Worm (Caenorhabditis elegans): ENCODE results near the gene gpd-4.

gpd-4 gene

ce11 chrII:10221627-10222026 lies 50.6 kb downstream of the gpd-4 start:
- peak; percentile 59 for TF ChIP-seq nhr-77 (tag; optimal IDR thresholded peaks at IDR 0.05)
- TF ChIP-seq php-3 (GFP tag; IDR thresholded peaks at IDR 0.05) = 0 out of 2 replicates have a peak, but pooled peaks have one; percentile 31
- TF ChIP-seq daf-19 (GFP tag; conservative IDR thresholded peaks at IDR 0.05) = no peak
- TF ChIP-seq nhr-41 (GFP tag; IDR thresholded peaks at IDR 0.05) = 0 out of 2 replicates have a peak, but pooled peaks have one; percentile 12
- TF ChIP-seq pqm-1 (tag; optimal IDR thresholded peaks at IDR 0.05) = peak; percentile 94
- TF ChIP-seq nhr-111 (GFP tag; optimal IDR thresholded peaks at IDR 0.05) = no peak
- TF ChIP-seq F49E8.2 (tag; optimal IDR thresholded peaks at IDR 0.05; ENCODE audit: borderline replicate concordance) = no peak
- TF ChIP-seq dmd-6 (GFP tag; IDR thresholded peaks at IDR 0.05) = peak; percentile 69
- TF ChIP-seq nhr-28 (tag; optimal IDR thresholded peaks at IDR 0.05) = peak; percentile 87
- TF ChIP-seq madf-9 (GFP tag; conservative IDR thresholded peaks at IDR 0.05) = no peak
- TF ChIP-seq Y75B8A.6 (GFP tag; IDR thresholded peaks at IDR 0.05) = no peak
- peak; percentile 43 for TF ChIP-seq dve-1 (tag; optimal IDR thresholded peaks at IDR 0.05; ENCODE audit: insufficient read depth)
- TF ChIP-seq daf-16 (GFP tag; optimal IDR thresholded peaks at IDR 0.05) = no peak
- TF ChIP-seq daf-16 (tag; optimal IDR thresholded peaks at IDR 0.05) = peak; percentile 33
- TF ChIP-seq hlh-30 (tag; optimal IDR thresholded peaks at IDR 0.05; ENCODE audit: insufficient read depth) = peak; percentile 38
- TF ChIP-seq F10B5.3 (tag; optimal IDR thresholded peaks at IDR 0.05) = no peak
- TF ChIP-seq tra-1 (GFP tag; IDR thresholded peaks at IDR 0.05) = no peak
- peak; percentile 68 for TF ChIP-seq hlh-11 (tag; optimal IDR thresholded peaks at IDR 0.05)
